Fruit fly (Drosophila melanogaster): ENCODE measurements around the gene Tie.

Gene Tie

dm6 chr3L:4554216-4554615, 22.3 kb upstream of the Tie start:
- TF ChIP-seq CG9948 (tag; optimal IDR thresholded peaks at IDR 0.05), result no peak
- TF ChIP-seq CG13204 (GFP tag; optimal IDR thresholded peaks at IDR 0.05), result no peak

dm6 chr3L:4553395-4553794, 21.4 kb upstream of the Tie start:
- TF ChIP-seq CG34367 (tag; optimal IDR thresholded peaks at IDR 0.05), result no peak
- no peak for TF ChIP-seq Snoo (tag; optimal IDR thresholded peaks at IDR 0.05)
- no peak for TF ChIP-seq CG8159 (tag; optimal IDR thresholded peaks at IDR 0.05)
- no peak for TF ChIP-seq CG32121 (GFP tag; IDR thresholded peaks at IDR 0.05)
- TF ChIP-seq Ets98B (GFP tag; IDR thresholded peaks at IDR 0.05), result no peak
- no peak for TF ChIP-seq fd96Ca (GFP tag; IDR thresholded peaks at IDR 0.05)
- TF ChIP-seq CG4496 (GFP tag; IDR thresholded peaks at IDR 0.05), result no peak
- no peak for TF ChIP-seq D1 (tag; optimal IDR thresholded peaks at IDR 0.05)

- TF ChIP-seq CG13204 (GFP tag; optimal IDR thresholded peaks at IDR 0.05) (no peak), D1 (tag; optimal IDR thresholded peaks at IDR 0.05) (no peak), rn (GFP tag; IDR thresholded peaks at IDR 0.05) (no peak), EcR (GFP tag; optimal IDR thresholded peaks at IDR 0.05) (no peak), CG15710 (tag; optimal IDR thresholded peaks at IDR 0.05) (no peak), CG17806 (tag; optimal IDR thresholded peaks at IDR 0.05) (no peak)
Measured at dm6 chr3L:4551810-4552209, 19.9 kb upstream of the Tie start.

- TF ChIP-seq CG10348 (GFP tag; IDR thresholded peaks at IDR 0.05) (no peak), Snoo (tag; optimal IDR thresholded peaks at IDR 0.05) (no peak), Ets98B (GFP tag; IDR thresholded peaks at IDR 0.05) (no peak), Pif1B (GFP tag; optimal IDR thresholded peaks at IDR 0.05) (no peak)
Measured at dm6 chr3L:4550153-4550802, 18.3 kb upstream of the Tie start.

DNA sequence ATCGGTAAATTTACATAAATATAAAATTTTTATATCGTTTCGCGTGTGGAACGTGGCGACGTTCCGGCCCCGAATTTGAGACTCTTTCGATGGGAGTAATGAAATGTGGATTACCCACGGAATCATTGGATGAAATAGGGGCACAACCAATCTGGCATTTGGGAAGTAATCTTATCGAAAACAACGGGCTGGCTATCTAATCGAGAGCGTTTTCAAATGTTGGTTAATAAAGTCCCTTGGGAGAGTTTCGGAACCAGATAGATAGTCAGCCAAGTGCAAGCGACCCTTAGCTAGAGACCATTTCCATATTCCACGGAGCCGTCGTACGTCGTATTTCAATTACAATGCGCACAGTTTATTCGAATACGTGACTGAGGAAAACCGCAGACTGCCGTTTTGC, 17.4 kb upstream of the Tie start:
- no peak for TF ChIP-seq Pif1A (GFP tag; optimal IDR thresholded peaks at IDR 0.05)
- no peak for TF ChIP-seq CG12605 (GFP tag; IDR thresholded peaks at IDR 0.05)
- no peak for TF ChIP-seq CG4496 (GFP tag; IDR thresholded peaks at IDR 0.05)
- TF ChIP-seq gl (tag; optimal IDR thresholded peaks at IDR 0.05), result no peak
- no peak for TF ChIP-seq CG10348 (GFP tag; IDR thresholded peaks at IDR 0.05)
- TF ChIP-seq CG17806 (tag; optimal IDR thresholded peaks at IDR 0.05), result no peak
- TF ChIP-seq rn (GFP tag; IDR thresholded peaks at IDR 0.05), result no peak
- TF ChIP-seq CG8159 (tag; optimal IDR thresholded peaks at IDR 0.05), result no peak
- no peak for TF ChIP-seq EcR (GFP tag; optimal IDR thresholded peaks at IDR 0.05)
- no peak for TF ChIP-seq CG8301 (tag; optimal IDR thresholded peaks at IDR 0.05)
- TF ChIP-seq Ets98B (GFP tag; IDR thresholded peaks at IDR 0.05), result no peak

DNA sequence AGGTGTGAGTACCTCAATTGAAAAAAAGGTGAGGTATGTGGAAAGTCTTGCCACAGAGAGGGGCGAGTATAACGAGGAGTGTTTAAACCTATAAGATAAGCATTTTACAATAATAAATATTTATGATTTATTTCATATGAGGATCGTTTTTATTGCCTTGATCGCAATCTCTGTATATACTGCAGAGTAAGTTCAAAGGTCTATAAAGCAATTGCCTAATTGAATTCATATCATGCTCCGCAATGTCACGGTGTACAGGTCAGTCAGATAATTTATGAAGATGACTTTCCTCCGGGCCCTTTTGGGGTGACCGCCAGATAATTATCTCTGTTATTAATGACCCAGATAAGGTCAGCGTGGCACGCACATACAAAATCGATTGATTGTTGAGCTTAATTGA, 16.4 kb upstream of the Tie start:
- TF ChIP-seq CG10348 (GFP tag; IDR thresholded peaks at IDR 0.05), result no peak
- TF ChIP-seq Pif1A (GFP tag; optimal IDR thresholded peaks at IDR 0.05), result no peak
- no peak for TF ChIP-seq EcR (GFP tag; optimal IDR thresholded peaks at IDR 0.05)
- TF ChIP-seq fd96Ca (GFP tag; IDR thresholded peaks at IDR 0.05), result no peak

DNA sequence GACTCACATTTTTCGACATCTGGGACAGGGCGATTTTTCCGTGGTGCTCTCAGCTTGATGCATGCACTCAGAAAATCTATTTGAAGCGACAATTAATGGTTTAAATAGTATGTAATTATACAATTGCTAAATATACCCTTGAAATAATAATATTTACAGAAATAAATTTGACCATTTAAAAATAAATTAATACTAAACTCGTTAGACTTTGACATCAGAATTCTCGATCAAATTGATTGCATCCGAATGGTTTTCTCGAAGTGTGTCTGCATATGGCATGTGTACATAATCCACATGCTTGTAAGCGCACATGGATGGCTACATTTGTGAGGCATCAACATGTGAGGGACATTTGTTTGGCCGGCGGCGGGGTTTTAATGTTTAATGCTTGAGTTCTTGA, 14.7 kb upstream of the Tie start:
- peak; percentile 88 for TF ChIP-seq Pif1B (GFP tag; optimal IDR thresholded peaks at IDR 0.05)
- TF ChIP-seq Snoo (tag; optimal IDR thresholded peaks at IDR 0.05), result peak; percentile 72
- TF ChIP-seq CG12605 (GFP tag; IDR thresholded peaks at IDR 0.05), result peak; percentile 87
- TF ChIP-seq CG34367 (tag; optimal IDR thresholded peaks at IDR 0.05), result peak; percentile 87
- peak; percentile 85 for TF ChIP-seq fd96Ca (GFP tag; IDR thresholded peaks at IDR 0.05)
- peak; percentile 49 for TF ChIP-seq EcR (GFP tag; optimal IDR thresholded peaks at IDR 0.05)
- TF ChIP-seq CG10348 (GFP tag; IDR thresholded peaks at IDR 0.05), result no peak
- peak; percentile 71 for TF ChIP-seq gl (tag; optimal IDR thresholded peaks at IDR 0.05)
- peak; percentile 84 for TF ChIP-seq Pif1A (GFP tag; optimal IDR thresholded peaks at IDR 0.05)
- peak; percentile 91 for TF ChIP-seq CG8159 (tag; optimal IDR thresholded peaks at IDR 0.05)
- TF ChIP-seq CG4496 (GFP tag; IDR thresholded peaks at IDR 0.05), result peak; percentile 88
- peak; percentile 59 for TF ChIP-seq CG13204 (GFP tag; optimal IDR thresholded peaks at IDR 0.05)
- peak; percentile 91 for TF ChIP-seq CG17806 (tag; optimal IDR thresholded peaks at IDR 0.05)
- TF ChIP-seq CG9948 (tag; optimal IDR thresholded peaks at IDR 0.05), result peak; percentile 92
- peak; percentile 89 for TF ChIP-seq CG8301 (tag; optimal IDR thresholded peaks at IDR 0.05)
- TF ChIP-seq rn (GFP tag; IDR thresholded peaks at IDR 0.05), result peak; percentile 83
- peak; percentile 87 for TF ChIP-seq Ets98B (GFP tag; IDR thresholded peaks at IDR 0.05)
- TF ChIP-seq CG15710 (tag; optimal IDR thresholded peaks at IDR 0.05), result peak; percentile 90
- peak; percentile 92 for TF ChIP-seq CG14655 (GFP tag; optimal IDR thresholded peaks at IDR 0.05)
- peak; percentile 91 for TF ChIP-seq D1 (tag; optimal IDR thresholded peaks at IDR 0.05)
- TF ChIP-seq CG32121 (GFP tag; IDR thresholded peaks at IDR 0.05), result peak; percentile 92

DNA sequence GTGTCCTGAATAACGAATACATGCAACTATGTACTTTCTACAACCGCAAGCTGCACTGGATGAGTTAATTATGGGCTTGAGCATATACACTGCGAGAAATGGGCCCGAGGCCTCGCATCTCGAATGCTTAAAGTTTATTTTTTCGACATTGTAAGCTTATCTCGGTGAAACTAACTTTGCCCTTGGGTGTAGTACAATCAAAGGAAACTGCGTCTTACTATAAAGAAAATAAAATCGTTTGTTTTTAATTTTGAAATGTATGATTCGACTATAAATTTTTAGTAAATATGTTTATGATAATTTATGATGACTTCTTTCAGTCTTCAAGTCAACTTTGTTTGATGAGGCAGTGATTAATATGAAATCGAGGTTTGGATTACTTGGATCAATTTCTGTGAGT, 13.8 kb upstream of the Tie start:
- TF ChIP-seq CG8301 (tag; optimal IDR thresholded peaks at IDR 0.05) (peak; percentile 62), CG8159 (tag; optimal IDR thresholded peaks at IDR 0.05) (peak; percentile 76), CG32121 (GFP tag; IDR thresholded peaks at IDR 0.05) (0 out of 2 replicates have a peak, but pooled peaks have one; percentile 34), Ets98B (GFP tag; IDR thresholded peaks at IDR 0.05) (no peak; the same call in 1 of the 2 replicates), EcR (GFP tag; optimal IDR thresholded peaks at IDR 0.05) (no peak), CG15710 (tag; optimal IDR thresholded peaks at IDR 0.05) (peak; percentile 61), Pif1A (GFP tag; optimal IDR thresholded peaks at IDR 0.05) (peak; percentile 75), CG13204 (GFP tag; optimal IDR thresholded peaks at IDR 0.05) (no peak), CG10348 (GFP tag; IDR thresholded peaks at IDR 0.05) (no peak), CG12605 (GFP tag; IDR thresholded peaks at IDR 0.05) (peak; percentile 38; the same call in 1 of the 2 replicates), CG17806 (tag; optimal IDR thresholded peaks at IDR 0.05) (peak; percentile 71), Pif1B (GFP tag; optimal IDR thresholded peaks at IDR 0.05) (peak; percentile 19), CG9948 (tag; optimal IDR thresholded peaks at IDR 0.05) (peak; percentile 59), CG4496 (GFP tag; IDR thresholded peaks at IDR 0.05) (0 out of 3 replicates have a peak, but pooled peaks have one; percentile 37), CG34367 (tag; optimal IDR thresholded peaks at IDR 0.05) (peak; percentile 45), gl (tag; optimal IDR thresholded peaks at IDR 0.05) (no peak), rn (GFP tag; IDR thresholded peaks at IDR 0.05) (no peak), D1 (tag; optimal IDR thresholded peaks at IDR 0.05) (peak; percentile 55), fd96Ca (GFP tag; IDR thresholded peaks at IDR 0.05) (peak; percentile 60; the same call in 2 of the 3 replicates), CG14655 (GFP tag; optimal IDR thresholded peaks at IDR 0.05) (peak; percentile 81), Snoo (tag; optimal IDR thresholded peaks at IDR 0.05) (peak; percentile 47)

Measured in whole organism, pupa.